Worm (Caenorhabditis elegans) whole organism, mixed stage, embryonic: ENCODE results near the gene picd-1.

Experiments used
- ceh-43 ChIP-seq: fragments of 200-800 bp; sonication (Bioruptor generic); optimal IDR thresholded peaks from 2 replicates; lab custom pipeline; 2018; ENCODE audit warnings: mild to moderate bottlenecking, missing genetic modification characterization, moderate library complexity, missing compliant biosample characterization
- elt-1 ChIP-seq: sonication (generic microtip); optimal IDR thresholded peaks from 2 replicates; lab custom pipeline; 2017; ENCODE audit warnings: missing genetic modification characterization, mild to moderate bottlenecking, missing compliant biosample characterization, antibody characterized with exemption, moderate library complexity, borderline replicate concordance; ENCODE audit not compliant: insufficient read depth
- lsy-2 ChIP-seq: fragments of 150-350 bp; optimal IDR thresholded peaks from 2 replicates; lab custom pipeline; 2014; ENCODE audit warnings: missing biosample characterization, missing genetic modification characterization
- mep-1 ChIP-seq: fragments of 150-350 bp; optimal IDR thresholded peaks from 2 replicates; lab custom pipeline; 2017; ENCODE audit warnings: missing biosample characterization, missing genetic modification reagents, missing genetic modification characterization, inconsistent platforms
- nhr-28 ChIP-seq: fragments of 150-350 bp; optimal IDR thresholded peaks from 2 replicates; lab custom pipeline; 2014; ENCODE audit warnings: missing biosample characterization, missing genetic modification characterization
- pha-4 ChIP-seq: fragments of 150-350 bp; optimal IDR thresholded peaks from 2 replicates; lab custom pipeline; 2018; ENCODE audit warnings: missing biosample characterization, missing genetic modification reagents, missing genetic modification characterization

DNA sequence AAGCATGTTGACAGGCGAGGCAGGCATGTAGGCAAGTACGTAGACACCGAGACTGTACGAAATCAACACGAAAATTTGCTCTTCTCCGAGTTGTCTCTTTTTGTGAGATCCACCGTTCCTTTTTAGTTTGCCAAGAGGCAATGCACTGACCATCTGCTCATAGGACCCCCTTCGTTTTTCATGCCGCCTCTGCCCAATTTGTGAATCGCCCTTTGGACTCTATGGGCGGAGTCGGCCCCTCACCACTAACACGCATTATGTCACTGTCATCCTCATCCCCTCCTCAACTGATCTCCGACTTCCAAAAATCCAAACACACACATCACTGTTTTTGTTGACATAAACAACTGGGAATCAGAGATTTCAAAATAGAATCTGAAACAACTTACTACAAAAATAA, 49.2 kb downstream of the picd-1 start:
- TF ChIP-seq elt-1 (no peak), lsy-2 (tag; lab: Kevin White, UChicago) (no peak), pha-4 (tag; lab: Kevin White, UChicago) (no peak), ceh-43 (GFP tag; lab: Kevin White, UChicago) (no peak), mep-1 (tag; lab: Kevin White, UChicago) (no peak), nhr-28 (tag; lab: Kevin White, UChicago) (no peak)
